Fruit fly (Drosophila melanogaster) S2 (cell line): ENCODE results near the gene Tfb5.

Source experiments
- CG8478 ChIP-seq: fragments of >200 bp; optimal IDR thresholded peaks from 2 replicates; lab custom pipeline; 2018
- CTCF ChIP-seq, 2 experiments: fragments of >200 bp; optimal IDR thresholded peaks; 2 replicates each; lab custom pipeline; 2018

DNA sequence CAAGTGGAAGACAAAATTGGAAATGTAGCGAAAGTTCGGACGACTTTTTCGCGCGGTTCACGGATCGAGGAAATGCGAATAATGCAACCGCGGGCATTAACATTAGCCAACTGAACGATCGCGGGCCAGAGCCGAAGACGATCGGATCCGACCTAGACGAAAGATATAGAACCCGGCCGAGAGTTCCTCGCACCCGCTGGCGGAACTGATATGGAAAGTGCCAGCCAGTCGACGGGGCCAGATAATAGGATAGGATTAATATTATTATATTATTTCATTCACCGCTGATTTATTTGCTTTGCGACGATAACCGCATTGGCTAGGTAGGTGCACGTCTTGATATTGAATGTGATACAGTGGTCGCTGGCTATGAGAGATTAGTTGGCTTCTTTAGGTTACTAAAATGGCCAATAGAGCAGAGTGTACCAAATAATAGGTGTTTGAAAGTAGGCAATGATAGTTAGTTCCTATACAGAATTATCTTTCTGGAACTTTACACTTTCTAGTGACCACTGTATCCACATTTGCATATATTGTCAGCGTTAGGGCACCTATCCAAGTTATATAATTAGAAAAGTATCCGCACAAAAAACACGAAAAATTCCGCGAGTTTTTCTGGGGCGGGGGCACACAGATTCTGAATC lies 11.1 kb downstream of the Tfb5 start:
- TF ChIP-seq CTCF (optimal IDR thresholded peaks at IDR 0.05; lab: Kevin White, UChicago) (no peak), CG8478 (lab: Kevin White, UChicago) (no peak)
